Worm (Caenorhabditis elegans) whole organism, L1 larva: ENCODE results near the gene asp-13.
A peak's percentile ranks its signal among the peaks of the same experiment; 100 is the strongest.

ENCODE experiments used
- C34B4.2 ChIP-seq: sonication (generic microtip); optimal IDR thresholded peaks from 2 replicates; lab custom pipeline; 2017; ENCODE audit warnings: mild to moderate bottlenecking, missing genetic modification characterization, missing compliant biosample characterization
- F16B12.6 ChIP-seq: fragments of 150-350 bp; optimal IDR thresholded peaks from 2 replicates; lab custom pipeline; 2014; ENCODE audit warnings: missing biosample characterization, missing genetic modification characterization
- aly-2 ChIP-seq: fragments of 150-350 bp; optimal IDR thresholded peaks from 2 replicates; lab custom pipeline; 2014; ENCODE audit warnings: missing biosample characterization, missing genetic modification characterization
- blmp-1 ChIP-seq: fragments of 150-350 bp; optimal IDR thresholded peaks from 2 replicates; lab custom pipeline; 2014; ENCODE audit warnings: missing biosample characterization, missing genetic modification characterization
- ceh-90 ChIP-seq: sonication (generic microtip); optimal IDR thresholded peaks from 2 replicates; lab custom pipeline; 2016; ENCODE audit warnings: missing genetic modification characterization, missing compliant biosample characterization
- ces-1 ChIP-seq: fragments of 150-350 bp; optimal IDR thresholded peaks from 2 replicates; lab custom pipeline; 2014; ENCODE audit warnings: missing biosample characterization, missing genetic modification reagents, missing genetic modification characterization
- dpl-1 ChIP-seq, 3 experiments: fragments of 150-350 bp in 2 of 3; sonication (generic microtip) in 1 of 3; optimal IDR thresholded peaks; 2 replicates each; lab custom pipeline; 2014 to 2017; ENCODE audit warnings: missing biosample characterization in 3 of 3, missing genetic modification characterization in 3 of 3, missing genetic modification reagents in 3 of 3
- dsc-1 ChIP-seq: sonication (generic microtip); optimal IDR thresholded peaks from 2 replicates; lab custom pipeline; 2016; ENCODE audit warnings: mild to moderate bottlenecking, missing genetic modification characterization, missing compliant biosample characterization
- efl-1 ChIP-seq, 4 experiments: fragments of 150-350 bp; optimal IDR thresholded peaks in 3 of 4; peaks in 1 of 4; 1 replicate in 1 of 4; 2 replicates in 3 of 4; lab custom pipeline; 2014; ENCODE audit warnings: missing biosample characterization in 2 of 4, missing genetic modification characterization in 2 of 4, missing genetic modification reagents in 2 of 4
- elt-2 ChIP-seq: sonication (generic microtip); optimal IDR thresholded peaks from 2 replicates; lab custom pipeline; 2016; ENCODE audit warnings: missing genetic modification characterization, mild to moderate bottlenecking, inconsistent platforms, missing compliant biosample characterization, missing genetic modification reagents
- elt-3 ChIP-seq, 6 experiments: fragments of 150-350 bp in 1 of 6; sonication (generic microtip); optimal IDR thresholded peaks; 2 replicates each; lab custom pipeline; 2017 to 2018; ENCODE audit warnings: missing biosample characterization in 6 of 6, missing genetic modification characterization in 6 of 6, inconsistent platforms in 1 of 6
- ets-5 ChIP-seq: fragments of 200-800 bp; sonication (Bioruptor generic); IDR thresholded peaks from 2 replicates; pipeline ENCODE4 v1.3.6; 2022; ENCODE audit warnings: missing genetic modification characterization, missing compliant biosample characterization
- fkh-10 ChIP-seq: sonication (generic microtip); optimal IDR thresholded peaks from 2 replicates; lab custom pipeline; 2017; ENCODE audit warnings: missing biosample characterization, missing genetic modification reagents, missing genetic modification characterization
- fos-1 ChIP-seq: fragments of 150-350 bp; optimal IDR thresholded peaks from 2 replicates; lab custom pipeline; 2014; ENCODE audit warnings: missing biosample characterization, missing genetic modification characterization
- lin-14 ChIP-seq: fragments of 200-800 bp; sonication (Bioruptor generic); optimal IDR thresholded peaks from 2 replicates; lab custom pipeline; 2018; ENCODE audit warnings: mild to moderate bottlenecking, missing genetic modification characterization, moderate library complexity, missing compliant biosample characterization
- lin-35 ChIP-seq, 2 experiments: fragments of 150-350 bp; optimal IDR thresholded peaks; 2 replicates each; lab custom pipeline; 2014; ENCODE audit warnings: missing biosample characterization in 2 of 2, missing genetic modification characterization in 2 of 2, missing genetic modification reagents in 2 of 2
- nhr-19 ChIP-seq: fragments of 200-800 bp; sonication (Bioruptor generic); conservative IDR thresholded peaks from 2 replicates; pipeline ENCODE4 v1.3.6; 2022; ENCODE audit warnings: missing genetic modification characterization, missing compliant biosample characterization
- nhr-20 ChIP-seq: sonication (generic microtip); optimal IDR thresholded peaks from 2 replicates; lab custom pipeline; 2016; ENCODE audit warnings: mild to moderate bottlenecking, missing genetic modification characterization, missing compliant biosample characterization
- nhr-71 ChIP-seq: sonication (generic microtip); optimal IDR thresholded peaks from 2 replicates; lab custom pipeline; 2016; ENCODE audit warnings: mild to moderate bottlenecking, missing genetic modification characterization, moderate library complexity, missing compliant biosample characterization
- nhr-76 ChIP-seq: sonication (generic microtip); optimal IDR thresholded peaks from 2 replicates; lab custom pipeline; 2017; ENCODE audit warnings: missing biosample characterization, missing genetic modification characterization
- nhr-85 ChIP-seq: sonication (generic microtip); peaks from one replicate; lab custom pipeline; 2016; ENCODE audit warnings: missing genetic modification characterization, inconsistent platforms, missing compliant biosample characterization
- nhr-90 ChIP-seq: sonication (generic microtip); optimal IDR thresholded peaks from 2 replicates; lab custom pipeline; 2016; ENCODE audit warnings: mild to moderate bottlenecking, missing genetic modification characterization, missing compliant biosample characterization; ENCODE audit not compliant: poor library complexity
- rnt-1 ChIP-seq: sonication (generic microtip); optimal IDR thresholded peaks from 2 replicates; lab custom pipeline; 2016; ENCODE audit warnings: mild to moderate bottlenecking, missing genetic modification characterization, moderate library complexity, missing compliant biosample characterization
- skn-1 ChIP-seq: fragments of 150-350 bp; optimal IDR thresholded peaks from 2 replicates; lab custom pipeline; 2014; ENCODE audit warnings: missing biosample characterization, missing genetic modification characterization
- snpc-4 ChIP-seq: fragments of 150-350 bp; optimal IDR thresholded peaks from 2 replicates; lab custom pipeline; 2014; ENCODE audit warnings: missing biosample characterization, missing genetic modification characterization
- snu-23 ChIP-seq: sonication (generic microtip); optimal IDR thresholded peaks from 2 replicates; lab custom pipeline; 2016; ENCODE audit warnings: missing genetic modification characterization, missing compliant biosample characterization
- sup-37 ChIP-seq: fragments of 200-800 bp; sonication (Bioruptor generic); optimal IDR thresholded peaks from 2 replicates; lab custom pipeline; 2018; ENCODE audit warnings: mild to moderate bottlenecking, missing genetic modification characterization, missing compliant biosample characterization
- tlp-1 ChIP-seq: fragments of 150-350 bp; optimal IDR thresholded peaks from 2 replicates; lab custom pipeline; 2014; ENCODE audit warnings: missing biosample characterization, missing genetic modification characterization
- vab-15 ChIP-seq: sonication (generic microtip); optimal IDR thresholded peaks from 2 replicates; lab custom pipeline; 2017; ENCODE audit warnings: missing genotype, mild to moderate bottlenecking, missing genetic modification characterization, missing compliant biosample characterization
- xbp-1 ChIP-seq: sonication (generic microtip); optimal IDR thresholded peaks from 2 replicates; lab custom pipeline; 2016; ENCODE audit warnings: missing genetic modification characterization, missing compliant biosample characterization
- ztf-11 ChIP-seq, 2 experiments: sonication (generic microtip); optimal IDR thresholded peaks; 2 replicates each; lab custom pipeline; 2016 to 2017; ENCODE audit warnings: missing genetic modification characterization in 2 of 2, missing biosample characterization in 1 of 2, missing compliant biosample characterization in 1 of 2

asp-13 gene

DNA sequence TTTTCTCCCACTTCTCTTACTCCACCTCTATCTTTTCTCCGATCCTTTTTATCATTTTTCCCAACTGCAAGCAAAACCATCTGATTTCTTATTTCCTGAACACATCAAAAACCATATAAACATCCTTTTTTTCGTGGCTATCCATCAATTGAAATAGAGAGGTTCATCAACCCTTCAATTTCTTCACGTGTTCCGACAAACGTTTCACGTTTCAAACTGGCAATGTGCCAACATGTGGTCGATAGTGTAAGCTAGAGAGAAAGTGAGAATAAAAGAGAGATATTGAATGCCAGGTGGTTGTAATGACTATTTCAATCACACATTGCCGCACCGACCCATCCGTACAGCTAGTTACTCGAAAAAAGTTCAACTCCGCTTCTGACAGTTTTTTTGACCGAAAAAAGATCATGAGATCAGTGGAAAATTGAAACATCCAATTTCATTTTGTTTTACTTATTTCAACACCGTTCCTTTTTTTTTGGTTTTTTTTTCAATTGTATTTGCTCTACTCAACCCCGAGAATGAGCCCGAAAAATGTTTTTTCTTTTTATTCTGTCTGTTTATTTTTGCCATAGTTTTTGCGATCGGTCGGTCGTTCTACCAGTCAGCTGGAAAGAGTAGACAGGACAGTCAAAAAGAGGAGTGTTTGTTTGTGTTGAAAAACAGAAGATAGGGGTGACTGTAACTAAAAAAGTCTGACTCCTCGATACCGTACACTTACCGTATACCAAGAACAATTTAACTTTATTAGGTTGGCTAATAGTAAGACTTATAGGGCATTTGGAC lies 15.8 kb upstream of the asp-13 start (continued):
- TF ChIP-seq sup-37 (GFP tag; lab: Kevin White, UChicago) (peak; percentile 13), ceh-90 (tag; lab: Kevin White, UChicago) (no peak)

DNA sequence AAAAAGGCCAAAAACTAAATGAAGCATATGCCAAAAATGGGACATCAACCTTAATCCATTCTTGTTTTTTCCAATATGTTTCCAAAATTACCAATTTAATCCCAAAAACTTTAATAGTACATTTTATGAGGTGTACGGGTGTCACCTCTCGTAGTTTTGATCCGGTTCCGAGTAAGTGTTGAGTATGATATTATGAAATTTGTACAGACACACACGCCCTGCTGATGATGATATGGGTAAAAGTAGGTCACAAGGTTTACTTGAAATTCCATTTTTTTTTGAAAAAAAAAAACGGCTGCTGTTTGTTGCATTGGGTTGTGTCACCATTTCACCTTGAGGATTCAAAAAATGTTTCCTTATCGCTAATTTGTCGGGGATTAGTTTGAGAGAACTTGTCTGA lies 14.9 kb upstream of the asp-13 start:
- TF ChIP-seq fos-1 (tag; lab: Kevin White, UChicago) (no peak), fkh-10 (no peak), dpl-1 (GFP tag; optimal IDR thresholded peaks at IDR 0.05; lab: Kevin White, UChicago) (no peak), skn-1 (tag; lab: Kevin White, UChicago) (peak; percentile 80), lin-35 (GFP tag; optimal IDR thresholded peaks at IDR 0.05; lab: Kevin White, UChicago) (peak in 1 of 2 experiments; percentile 3), efl-1 (optimal IDR thresholded peaks at IDR 0.05; lab: Kevin White, UChicago) (no peak), efl-1 (GFP tag; optimal IDR thresholded peaks at IDR 0.05 in 1 of 2; lab: Kevin White, UChicago) (peak in 1 of 2 experiments; percentile 79), snu-23 (GFP tag; lab: Kevin White, UChicago) (no peak), vab-15 (tag; lab: Kevin White, UChicago) (no peak), ztf-11 (tag; optimal IDR thresholded peaks at IDR 0.05; lab: Kevin White, UChicago) (no peak), nhr-85 (tag; lab: Kevin White, UChicago) (peak; percentile 51)

- no peak for TF ChIP-seq blmp-1
- TF ChIP-seq lin-35 (GFP tag; optimal IDR thresholded peaks at IDR 0.05; lab: Kevin White, UChicago), result peak in 1 of 2 experiments; percentile 48
- TF ChIP-seq C34B4.2, result no peak
- TF ChIP-seq elt-2 (tag; lab: Kevin White, UChicago), result peak; percentile 41
- TF ChIP-seq lin-14, result peak; percentile 70
- no peak for TF ChIP-seq nhr-90 (tag; lab: Kevin White, UChicago)
- TF ChIP-seq F16B12.6, result no peak
- no peak for TF ChIP-seq ceh-90 (tag; lab: Kevin White, UChicago)
- TF ChIP-seq xbp-1 (tag; lab: Kevin White, UChicago), result no peak
- TF ChIP-seq skn-1 (tag; lab: Kevin White, UChicago), result no peak
- peak; percentile 31 for TF ChIP-seq rnt-1 (tag; lab: Kevin White, UChicago)
- TF ChIP-seq ets-5 (GFP tag; lab: Robert Waterston, UW), result no peak
- no peak for TF ChIP-seq nhr-85 (tag; lab: Kevin White, UChicago)
- TF ChIP-seq dsc-1 (tag; lab: Kevin White, UChicago), result no peak
- no peak for TF ChIP-seq aly-2 (tag; lab: Kevin White, UChicago)
- no peak for TF ChIP-seq snpc-4
- TF ChIP-seq ces-1 (GFP tag; lab: Kevin White, UChicago), result no peak
- no peak for TF ChIP-seq fos-1 (tag; lab: Kevin White, UChicago)
- TF ChIP-seq nhr-76 (tag; lab: Kevin White, UChicago), result no peak
Measured at ce11 chrV:8654460-8655419, 11.7 kb upstream of the asp-13 start.

DNA sequence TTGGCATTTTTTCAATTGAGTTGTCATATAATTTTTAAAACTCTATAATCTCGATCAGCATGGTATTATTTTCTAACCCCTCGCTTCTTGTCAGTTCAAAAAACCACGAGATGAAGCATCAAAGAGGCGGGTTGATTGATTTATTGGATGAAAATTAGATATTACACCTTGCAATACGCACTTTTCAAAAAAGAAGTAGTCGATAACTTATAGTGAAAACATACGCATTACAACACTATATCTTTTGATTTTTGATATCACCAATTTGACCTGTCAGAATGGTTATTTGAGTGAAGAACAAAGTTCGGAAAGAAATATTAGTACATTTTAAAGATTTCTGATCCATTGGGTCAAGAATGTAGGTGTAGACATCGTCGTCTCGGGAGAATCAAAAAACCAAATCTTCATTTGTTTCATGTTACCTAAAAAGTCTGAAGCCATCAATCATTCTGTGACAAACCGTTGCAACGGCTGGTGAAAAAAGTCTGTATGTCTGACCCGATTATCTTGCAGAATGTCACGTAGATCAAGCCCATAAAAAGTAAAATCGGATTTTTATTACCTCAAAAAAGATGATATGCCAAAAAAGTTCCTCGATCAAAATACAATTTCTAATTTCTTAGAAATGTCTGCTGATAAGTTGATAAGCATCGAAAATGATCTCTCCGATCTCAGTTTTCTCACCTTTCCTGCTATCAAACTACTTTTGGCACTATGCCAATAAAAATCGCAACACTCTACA lies 10.3 kb upstream of the asp-13 start:
- TF ChIP-seq tlp-1 (tag; lab: Kevin White, UChicago) (peak; percentile 10), lin-35 (GFP tag; optimal IDR thresholded peaks at IDR 0.05; lab: Kevin White, UChicago) (peak in 1 of 2 experiments; percentile 5), nhr-19 (peak; percentile 20; the same call in 1 of the 2 replicates), nhr-90 (tag; lab: Kevin White, UChicago) (peak; percentile 33), ces-1 (GFP tag; lab: Kevin White, UChicago) (no peak), nhr-76 (tag; lab: Kevin White, UChicago) (no peak), elt-3 (tag; optimal IDR thresholded peaks at IDR 0.05; lab: Kevin White, UChicago) (peak in 4 of 6 experiments; percentile 8 to 88 (median 58)), elt-2 (tag; lab: Kevin White, UChicago) (peak; percentile 18), nhr-20 (tag; lab: Kevin White, UChicago) (peak; percentile 23), snu-23 (GFP tag; lab: Kevin White, UChicago) (no peak), nhr-71 (tag; lab: Kevin White, UChicago) (peak; percentile 34), ceh-90 (tag; lab: Kevin White, UChicago) (no peak), blmp-1 (peak; percentile 86), rnt-1 (tag; lab: Kevin White, UChicago) (peak; percentile 47), nhr-85 (tag; lab: Kevin White, UChicago) (peak; percentile 93)
